Fruit fly (Drosophila melanogaster) whole organism, embryonic: ENCODE measurements around the gene Crtc.

Experiments
- Bdp1 ChIP-seq: fragments of 200-800 bp; sonication (Bioruptor generic); optimal IDR thresholded peaks from 3 replicates; lab custom pipeline; 2016; ENCODE audit warnings: missing biosample characterization, missing genetic modification characterization
- CG10979 ChIP-seq: fragments of 200-800 bp; sonication (Bioruptor generic); optimal IDR thresholded peaks from 2 replicates; lab custom pipeline; 2018; ENCODE audit warnings: missing biosample characterization, mild to moderate bottlenecking, missing genetic modification characterization, moderate library complexity
- CG12104 ChIP-seq: fragments of 200-800 bp; sonication (Bioruptor generic); optimal IDR thresholded peaks from 3 replicates; lab custom pipeline; 2016; ENCODE audit warnings: missing biosample characterization, missing genetic modification characterization
- CG12155 ChIP-seq: fragments of 200-800 bp; sonication (Bioruptor generic); optimal IDR thresholded peaks from 3 replicates; lab custom pipeline; 2016; ENCODE audit warnings: missing biosample characterization, missing genetic modification characterization
- CG12391 ChIP-seq: fragments of 200-800 bp; sonication (Bioruptor generic); optimal IDR thresholded peaks from 3 replicates; lab custom pipeline; 2018; ENCODE audit warnings: missing biosample characterization, mild to moderate bottlenecking, missing genetic modification characterization, moderate library complexity
- CG12942 ChIP-seq: fragments of 200-800 bp; sonication (Bioruptor generic); optimal IDR thresholded peaks from 3 replicates; lab custom pipeline; 2016; ENCODE audit warnings: missing biosample characterization, missing genetic modification characterization
- CG13624 ChIP-seq: fragments of 200-800 bp; sonication (Bioruptor generic); optimal IDR thresholded peaks from 2 replicates; lab custom pipeline; 2016; ENCODE audit warnings: missing biosample characterization, missing genetic modification characterization
- CG14014 ChIP-seq: fragments of 200-800 bp; sonication (Bioruptor generic); IDR thresholded peaks from 2 replicates; pipeline ENCODE4 v1.3.6; 2022; ENCODE audit warnings: missing biosample characterization, missing genetic modification characterization
- CG14441 ChIP-seq: fragments of 200-800 bp; sonication (Bioruptor generic); IDR thresholded peaks from 2 replicates; pipeline ENCODE4 v1.3.6; 2022; ENCODE audit warnings: missing biosample characterization, missing genetic modification characterization
- CG14965 ChIP-seq: fragments of 200-800 bp; sonication (Bioruptor generic); optimal IDR thresholded peaks from 2 replicates; lab custom pipeline; 2016; ENCODE audit warnings: missing biosample characterization, missing genetic modification characterization, borderline replicate concordance
- CG15696 ChIP-seq: fragments of 200-800 bp; sonication (Bioruptor generic); optimal IDR thresholded peaks from 2 replicates; lab custom pipeline; 2019; ENCODE audit warnings: missing biosample characterization, mild to moderate bottlenecking, missing genetic modification characterization, moderate library complexity
- CG3407 ChIP-seq: fragments of 200-800 bp; sonication (Bioruptor generic); optimal IDR thresholded peaks from 2 replicates; lab custom pipeline; 2018; ENCODE audit warnings: missing biosample characterization, mild to moderate bottlenecking, missing genetic modification characterization
- CG42726 ChIP-seq: fragments of 200-800 bp; sonication (Bioruptor generic); IDR thresholded peaks from 2 replicates; pipeline ENCODE4 v1.3.6; 2022; ENCODE audit warnings: missing biosample characterization, missing genetic modification characterization; ENCODE audit not compliant: partially characterized antibody
- CG43689 ChIP-seq: fragments of 200-800 bp; sonication (Bioruptor generic); IDR thresholded peaks from 2 replicates; pipeline ENCODE4 v1.3.6; 2022; ENCODE audit warnings: missing biosample characterization, missing genetic modification characterization
- CG4424 ChIP-seq: fragments of 200-800 bp; sonication (Bioruptor generic); optimal IDR thresholded peaks from 3 replicates; lab custom pipeline; 2016; ENCODE audit warnings: missing biosample characterization, missing genetic modification characterization
- CG6254 ChIP-seq: fragments of 200-800 bp; sonication (Bioruptor generic); optimal IDR thresholded peaks from 3 replicates; lab custom pipeline; 2017; ENCODE audit warnings: mild to moderate bottlenecking, missing biosample characterization, missing genetic modification reagents, missing genetic modification characterization
- CG7556 ChIP-seq: fragments of 200-800 bp; sonication (Bioruptor generic); optimal IDR thresholded peaks from 2 replicates; lab custom pipeline; 2017; ENCODE audit warnings: missing biosample characterization, mild to moderate bottlenecking, missing genetic modification characterization
- CG7963 ChIP-seq: fragments of 200-800 bp; sonication (Bioruptor generic); IDR thresholded peaks from 3 replicates; pipeline ENCODE4 v1.3.6; 2022; ENCODE audit warnings: missing biosample characterization, missing genetic modification characterization; ENCODE audit not compliant: partially characterized antibody
- CG8359 ChIP-seq: fragments of 200-800 bp; sonication (Bioruptor generic); optimal IDR thresholded peaks from 2 replicates; lab custom pipeline; 2017; ENCODE audit warnings: missing biosample characterization, mild to moderate bottlenecking, missing genetic modification characterization, borderline replicate concordance
- CG8924 ChIP-seq: fragments of 200-800 bp; optimal IDR thresholded peaks from 3 replicates; lab custom pipeline; 2019; ENCODE audit warnings: missing biosample characterization, mild to moderate bottlenecking, missing genetic modification characterization, moderate library complexity
- CG9932 ChIP-seq: fragments of 200-800 bp; sonication (Bioruptor generic); IDR thresholded peaks from 2 replicates; pipeline ENCODE4 v1.3.6; 2022; ENCODE audit warnings: missing biosample characterization, missing genetic modification characterization
- D ChIP-seq, 2 experiments: fragments of 200-800 bp in 1 of 2; fragments of >200 bp in 1 of 2; sonication (Bioruptor generic) in 1 of 2; optimal IDR thresholded peaks; 2 replicates in 1 of 2; 3 replicates in 1 of 2; lab custom pipeline; 2017; ENCODE audit warnings: mild to moderate bottlenecking in 1 of 2, missing biosample characterization in 1 of 2, missing genetic modification characterization in 1 of 2, missing genetic modification reagents in 1 of 2
- Dad ChIP-seq: fragments of 200-800 bp; sonication (Bioruptor generic); optimal IDR thresholded peaks from 3 replicates; lab custom pipeline; 2016; ENCODE audit warnings: missing biosample characterization, missing genetic modification characterization
- HLHmδ ChIP-seq: fragments of 200-800 bp; sonication (Bioruptor generic); optimal IDR thresholded peaks from 2 replicates; lab custom pipeline; 2018; ENCODE audit warnings: missing biosample characterization, mild to moderate bottlenecking, missing genetic modification characterization, moderate library complexity
- Hr3 ChIP-seq: fragments of 200-800 bp; sonication (Bioruptor generic); optimal IDR thresholded peaks from 3 replicates; lab custom pipeline; 2016; ENCODE audit warnings: missing biosample characterization, missing genetic modification characterization
- Hr51 ChIP-seq, 2 experiments: fragments of 200-800 bp; sonication (Bioruptor generic); optimal IDR thresholded peaks; 2 replicates in 1 of 2; 3 replicates in 1 of 2; lab custom pipeline; 2016 to 2018; ENCODE audit warnings: missing biosample characterization in 2 of 2, missing genetic modification characterization in 2 of 2, mild to moderate bottlenecking in 1 of 2, moderate library complexity in 1 of 2
- Jarid2 ChIP-seq: fragments of 200-800 bp; sonication (Bioruptor generic); optimal IDR thresholded peaks from 3 replicates; lab custom pipeline; 2017; ENCODE audit warnings: mild to moderate bottlenecking, missing biosample characterization, missing genetic modification reagents, missing genetic modification characterization
- Lim3 ChIP-seq: fragments of 200-800 bp; sonication (Bioruptor generic); IDR thresholded peaks from 2 replicates; pipeline ENCODE4 v1.3.6; 2022; ENCODE audit warnings: missing biosample characterization, missing genetic modification characterization
- NC2β ChIP-seq: fragments of 200-800 bp; sonication (Bioruptor generic); optimal IDR thresholded peaks from 2 replicates; lab custom pipeline; 2016; ENCODE audit warnings: missing biosample characterization, missing genetic modification characterization
- PHDP ChIP-seq: fragments of 200-800 bp; sonication (Bioruptor generic); optimal IDR thresholded peaks from 3 replicates; lab custom pipeline; 2018; ENCODE audit warnings: missing biosample characterization, mild to moderate bottlenecking, missing genetic modification characterization, moderate library complexity
- Rx ChIP-seq: fragments of 200-800 bp; sonication (Bioruptor generic); IDR thresholded peaks from 2 replicates; pipeline ENCODE4 v1.3.6; 2022; ENCODE audit warnings: missing biosample characterization, missing genetic modification characterization
- bab2 ChIP-seq: fragments of 200-800 bp; sonication (Bioruptor generic); optimal IDR thresholded peaks from 2 replicates; lab custom pipeline; 2016; ENCODE audit warnings: missing biosample characterization, missing genetic modification characterization
- disco-r ChIP-seq: fragments of 200-800 bp; sonication (Bioruptor generic); optimal IDR thresholded peaks from 2 replicates; lab custom pipeline; 2016; ENCODE audit warnings: missing biosample characterization, missing genetic modification characterization
- en ChIP-seq: fragments of 200-800 bp; sonication (Bioruptor generic); optimal IDR thresholded peaks from 2 replicates; lab custom pipeline; 2016; ENCODE audit warnings: missing biosample characterization, missing genetic modification characterization
- fd102C ChIP-seq: fragments of 200-800 bp; sonication (Bioruptor generic); optimal IDR thresholded peaks from 2 replicates; lab custom pipeline; 2018; ENCODE audit warnings: missing biosample characterization, mild to moderate bottlenecking, missing genetic modification characterization, moderate library complexity
- gsb-n ChIP-seq: fragments of 200-800 bp; sonication (Bioruptor generic); optimal IDR thresholded peaks from 3 replicates; lab custom pipeline; 2018; ENCODE audit warnings: missing biosample characterization, mild to moderate bottlenecking, missing genetic modification characterization
- hkb ChIP-seq, 2 experiments: fragments of 200-800 bp in 1 of 2; fragments of >200 bp in 1 of 2; sonication (Bioruptor generic) in 1 of 2; IDR thresholded peaks in 1 of 2; optimal IDR thresholded peaks in 1 of 2; 2 replicates each; pipeline versions ENCODE4 v1.3.6 to Lab custom; 2017 to 2022; ENCODE audit warnings: missing biosample characterization in 1 of 2, missing genetic modification characterization in 1 of 2
- ind ChIP-seq: fragments of 200-800 bp; sonication (Bioruptor generic); optimal IDR thresholded peaks from 3 replicates; lab custom pipeline; 2016; ENCODE audit warnings: missing biosample characterization, missing genetic modification characterization
- luna ChIP-seq: fragments of 200-800 bp; sonication (Bioruptor generic); optimal IDR thresholded peaks from 2 replicates; lab custom pipeline; 2016; ENCODE audit warnings: missing biosample characterization, missing genetic modification characterization
- mirr ChIP-seq: fragments of 200-800 bp; sonication (Bioruptor generic); optimal IDR thresholded peaks from 3 replicates; lab custom pipeline; 2018; ENCODE audit warnings: missing biosample characterization, mild to moderate bottlenecking, missing genetic modification characterization
- nom ChIP-seq: fragments of 200-800 bp; sonication (Bioruptor generic); optimal IDR thresholded peaks from 2 replicates; lab custom pipeline; 2017; ENCODE audit warnings: missing biosample characterization, missing genetic modification characterization, mild to moderate bottlenecking, moderate library complexity, missing genetic modification reagents
- org-1 ChIP-seq: fragments of 200-800 bp; sonication (Bioruptor generic); optimal IDR thresholded peaks from 2 replicates; lab custom pipeline; 2017; ENCODE audit warnings: missing biosample characterization, missing genetic modification characterization
- pfk ChIP-seq: fragments of 200-800 bp; sonication (Bioruptor generic); optimal IDR thresholded peaks from 2 replicates; lab custom pipeline; 2018; ENCODE audit warnings: missing biosample characterization, mild to moderate bottlenecking, missing genetic modification characterization, moderate library complexity
- psq ChIP-seq: fragments of 200-800 bp; sonication (Bioruptor generic); optimal IDR thresholded peaks from 2 replicates; lab custom pipeline; 2017; ENCODE audit warnings: missing biosample characterization, missing genetic modification characterization
- pum ChIP-seq: fragments of 200-800 bp; sonication (Bioruptor generic); optimal IDR thresholded peaks from 2 replicates; lab custom pipeline; 2016; ENCODE audit warnings: missing biosample characterization, missing genetic modification characterization
- sd ChIP-seq: fragments of 200-800 bp; sonication (Bioruptor generic); optimal IDR thresholded peaks from 3 replicates; lab custom pipeline; 2018; ENCODE audit warnings: missing biosample characterization, mild to moderate bottlenecking, missing genetic modification characterization, moderate library complexity
- wor ChIP-seq: fragments of 200-800 bp; sonication (Bioruptor generic); IDR thresholded peaks from 2 replicates; pipeline ENCODE4 v1.3.6; 2022; ENCODE audit warnings: missing biosample characterization, missing genetic modification characterization

Gene Crtc

DNA sequence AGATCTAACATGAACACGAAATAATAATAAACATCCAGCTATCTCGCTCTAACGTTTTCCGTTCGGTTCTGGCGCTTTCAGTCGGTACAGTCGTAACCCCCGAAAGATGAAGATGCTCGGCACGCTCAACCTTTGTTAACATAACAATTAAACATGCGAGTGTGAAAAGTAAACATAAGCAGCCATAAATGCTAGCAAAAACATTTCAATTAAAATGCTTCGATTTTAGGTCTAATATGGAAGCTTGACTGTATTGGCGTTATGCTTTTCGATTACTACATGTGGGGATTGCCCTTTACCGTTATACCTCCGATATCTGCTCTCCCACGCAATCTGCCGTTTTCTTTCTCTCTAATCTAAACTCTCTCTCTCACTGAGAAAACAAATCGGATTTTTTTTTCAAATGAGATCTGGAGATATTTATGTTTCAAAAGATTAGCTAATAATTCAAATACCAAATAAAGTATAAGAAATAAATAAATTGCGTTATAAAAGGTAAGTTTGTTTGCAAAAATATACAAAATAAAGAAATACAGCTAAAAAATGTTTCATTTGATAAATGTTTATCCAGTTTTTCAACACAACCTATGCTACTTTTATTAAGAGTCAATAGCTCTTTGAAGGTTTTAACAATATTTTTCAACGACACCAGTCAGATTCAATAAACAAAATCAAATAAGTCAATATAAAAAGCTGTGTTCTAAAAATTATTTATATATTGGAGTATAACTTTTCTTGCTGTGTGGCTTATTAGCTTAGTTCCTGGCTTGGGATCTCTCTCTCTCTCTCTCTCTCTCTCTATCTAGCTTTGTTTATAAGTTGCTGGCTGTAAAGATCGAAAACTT, 10.4 kb downstream of the Crtc start (continued):
- no peak for TF ChIP-seq hkb (optimal IDR thresholded peaks at IDR 0.05; lab: Kevin White, UChicago)
- TF ChIP-seq hkb (GFP tag; IDR thresholded peaks at IDR 0.05; lab: Robert Waterston, UW) = peak; percentile 91
- TF ChIP-seq bab2 (GFP tag; lab: Kevin White, UChicago) = peak; percentile 92
- TF ChIP-seq ind (GFP tag; lab: Kevin White, UChicago) = peak; percentile 90
- peak; percentile 78 for TF ChIP-seq Dad (GFP tag; lab: Kevin White, UChicago)
- peak; percentile 74 for TF ChIP-seq wor (GFP tag; lab: Robert Waterston, UW)
- TF ChIP-seq CG14014 (GFP tag; lab: Robert Waterston, UW) = peak; percentile 92
- no peak for TF ChIP-seq pfk
- TF ChIP-seq sd (tag; lab: Kevin White, UChicago) = peak; percentile 73
- peak; percentile 97 for TF ChIP-seq CG9932
- peak; percentile 53 for TF ChIP-seq psq (GFP tag; lab: Kevin White, UChicago)
- peak; percentile 69 for TF ChIP-seq CG14965 (GFP tag; lab: Kevin White, UChicago)
- peak; percentile 65 for TF ChIP-seq en (GFP tag; lab: Kevin White, UChicago)
- TF ChIP-seq CG42726 (GFP tag; lab: Robert Waterston, UW) = no peak
- peak; percentile 85 for TF ChIP-seq gsb-n (tag; lab: Kevin White, UChicago)
- TF ChIP-seq mirr (GFP tag; lab: Kevin White, UChicago) = peak; percentile 82
- TF ChIP-seq Hr3 (GFP tag; lab: Kevin White, UChicago) = peak; percentile 75
- TF ChIP-seq nom (GFP tag; lab: Kevin White, UChicago) = no peak
- TF ChIP-seq CG15696 = peak; percentile 50
- peak; percentile 93 for TF ChIP-seq CG13624
- peak; percentile 80 for TF ChIP-seq CG12391
- TF ChIP-seq D (optimal IDR thresholded peaks at IDR 0.05; lab: Kevin White, UChicago) = no peak
- TF ChIP-seq D (GFP tag; optimal IDR thresholded peaks at IDR 0.05; lab: Kevin White, UChicago) = peak; percentile 56
- peak; percentile 84 for TF ChIP-seq NC2β (GFP tag; lab: Kevin White, UChicago)
- TF ChIP-seq HLHmδ (GFP tag; lab: Kevin White, UChicago) = peak; percentile 51
- TF ChIP-seq CG14441 = peak; percentile 93
- peak; percentile 85 for TF ChIP-seq pum (GFP tag; lab: Kevin White, UChicago)
- TF ChIP-seq CG8924 = peak; percentile 79
- TF ChIP-seq CG12942 (GFP tag; lab: Kevin White, UChicago) = peak; percentile 82
- peak; percentile 89 for TF ChIP-seq PHDP (tag; lab: Kevin White, UChicago)
- peak; percentile 67 for TF ChIP-seq CG3407 (GFP tag; lab: Kevin White, UChicago)
- peak; percentile 59 for TF ChIP-seq CG10979
- TF ChIP-seq fd102C (GFP tag; lab: Kevin White, UChicago) = no peak
- TF ChIP-seq Hr51 (GFP tag; optimal IDR thresholded peaks at IDR 0.05; lab: Kevin White, UChicago) = peak; percentile 76 to 82
- no peak for TF ChIP-seq CG7963 (GFP tag; lab: Robert Waterston, UW)
- TF ChIP-seq CG7556 (GFP tag; lab: Kevin White, UChicago) = peak; percentile 72
- TF ChIP-seq disco-r (GFP tag; lab: Kevin White, UChicago) = peak; percentile 75
- TF ChIP-seq CG6254 (GFP tag; lab: Kevin White, UChicago) = peak; percentile 75
- TF ChIP-seq Jarid2 (GFP tag; lab: Kevin White, UChicago) = peak; percentile 10
- peak; percentile 27 for TF ChIP-seq CG12104 (GFP tag; lab: Kevin White, UChicago)
- TF ChIP-seq CG4424 (GFP tag; lab: Kevin White, UChicago) = peak; percentile 74
- TF ChIP-seq luna (GFP tag; lab: Kevin White, UChicago) = peak; percentile 91
- TF ChIP-seq org-1 (GFP tag; lab: Kevin White, UChicago) = peak; percentile 89
- TF ChIP-seq Rx (GFP tag; lab: Robert Waterston, UW) = peak; percentile 86
- TF ChIP-seq Bdp1 (GFP tag; lab: Kevin White, UChicago) = peak; percentile 85
- peak; percentile 74; the same call in 1 of the 2 replicates for TF ChIP-seq Lim3 (GFP tag; lab: Robert Waterston, UW)
- TF ChIP-seq CG12155 (GFP tag; lab: Kevin White, UChicago) = peak; percentile 85
- TF ChIP-seq CG43689 (GFP tag; lab: Robert Waterston, UW) = peak; percentile 77
- TF ChIP-seq CG8359 (GFP tag; lab: Kevin White, UChicago) = peak; percentile 46
